Worm (Caenorhabditis elegans): ENCODE data around the gene wht-1.

wht-1 gene

ce11 chrIII:6039370-6039769 lies 48.2 kb downstream of the wht-1 start, which contains the start of gene ift-139:
ift-139 (minus strand) TSS chrIII:6039470.
- TF ChIP-seq mab-5 (tag; optimal IDR thresholded peaks at IDR 0.05) (no peak), ztf-4 (tag; optimal IDR thresholded peaks at IDR 0.05) (no peak)

Measured in whole organism, L2 larva.